Worm (Caenorhabditis elegans): Measurements from ENCODE around the gene cest-10.

The cest-10 gene

DNA sequence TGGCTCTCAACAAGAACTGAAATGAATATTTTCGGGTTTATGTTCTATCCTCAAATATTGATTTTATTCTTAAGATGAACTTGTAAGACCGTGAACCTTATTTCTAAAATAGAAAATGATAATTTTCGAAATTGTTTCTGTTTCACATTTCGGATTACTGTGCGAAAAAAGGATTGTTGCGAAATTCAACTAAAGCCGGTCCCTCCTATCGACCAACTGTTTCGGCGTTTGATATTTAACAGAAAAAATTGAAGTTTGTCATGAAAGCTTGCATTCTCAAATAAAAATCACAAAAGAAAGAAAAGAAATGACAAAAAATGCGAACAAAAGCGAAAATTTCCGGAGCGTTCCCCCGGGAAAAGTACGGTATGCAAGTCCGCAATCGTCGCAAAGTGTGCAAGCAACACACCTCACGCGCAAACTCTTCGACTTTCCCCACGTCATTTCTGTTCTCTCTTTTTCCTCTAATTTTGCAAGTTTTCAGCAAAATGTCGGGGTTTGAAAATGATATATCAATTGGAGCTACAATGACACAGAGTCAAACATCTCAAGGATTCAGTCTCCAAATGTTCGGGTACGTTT is 31.2 kb upstream of the cest-10 start, which contains the start of gene C34D4.4:
Gene C34D4.4, plus strand, starts transcription at position 342 of the 582 bp plus-strand sequence.
- TF ChIP-seq ref-2 (tag; optimal IDR thresholded peaks at IDR 0.05) = no peak
- no peak for TF ChIP-seq fkh-10 (GFP tag; optimal IDR thresholded peaks at IDR 0.05)
- peak; percentile 16 for TF ChIP-seq nfya-1 (tag; optimal IDR thresholded peaks at IDR 0.05)
- no peak for TF ChIP-seq ttx-3 (tag; optimal IDR thresholded peaks at IDR 0.05)

DNA sequence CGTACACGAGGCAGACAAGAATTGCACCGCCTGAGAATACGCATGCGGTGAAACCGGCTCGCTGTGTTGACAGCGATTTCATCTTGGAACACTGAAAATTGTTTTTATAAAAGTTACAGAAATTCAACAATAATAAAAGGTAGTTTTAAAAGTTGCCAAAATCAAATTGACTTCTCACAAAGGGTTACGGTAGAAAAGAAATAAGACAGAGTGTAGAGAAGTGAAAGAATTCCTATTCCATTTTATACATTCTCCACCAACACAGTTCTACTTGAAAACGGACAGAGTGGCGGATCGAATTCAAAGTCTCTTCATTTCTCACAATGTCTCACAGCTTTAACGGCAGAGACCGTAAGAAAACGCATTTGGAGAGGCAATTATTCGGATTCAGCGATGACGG is 27.9 kb upstream of the cest-10 start, which contains the start of gene col-113:
Gene col-113, minus strand, starts transcription at position 101 of the 400 bp plus-strand sequence.
- TF ChIP-seq che-1 (tag; optimal IDR thresholded peaks at IDR 0.05) (no peak), unc-55 (GFP tag; optimal IDR thresholded peaks at IDR 0.05) (no peak), nfya-1 (tag; optimal IDR thresholded peaks at IDR 0.05) (no peak), C38D4.7 (GFP tag; optimal IDR thresholded peaks at IDR 0.05) (no peak), dmd-4 (tag; optimal IDR thresholded peaks at IDR 0.05; ENCODE audit: borderline replicate concordance) (no peak), pha-2 (tag; optimal IDR thresholded peaks at IDR 0.05) (no peak), ref-2 (tag; optimal IDR thresholded peaks at IDR 0.05) (no peak), hlh-15 (tag; optimal IDR thresholded peaks at IDR 0.05) (no peak)

DNA sequence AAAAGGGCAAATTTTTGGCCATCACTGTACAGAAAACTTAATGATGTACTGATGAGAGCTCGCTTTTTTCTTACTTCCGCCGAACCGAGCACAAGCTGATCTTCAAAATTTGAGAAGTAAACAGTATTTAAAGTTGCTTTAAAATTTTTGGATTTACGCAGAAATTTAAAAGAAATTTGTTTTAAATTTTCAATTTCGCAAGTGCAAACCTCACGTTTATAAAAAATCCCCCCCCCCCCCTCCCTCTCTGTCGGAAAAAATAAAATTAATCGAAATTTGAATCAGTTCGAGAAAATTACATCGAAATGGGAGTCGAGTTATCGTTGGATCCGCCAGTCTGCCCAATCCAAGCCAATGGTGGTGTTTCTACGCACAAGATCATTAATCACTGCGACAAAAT is 27.0 kb upstream of the cest-10 start, which contains the start of gene C34D4.3:
Gene C34D4.3, plus strand, starts transcription at position 301 of the 400 bp plus-strand sequence.
- TF ChIP-seq elt-2 (tag; optimal IDR thresholded peaks at IDR 0.05) (no peak), ceh-45 (GFP tag; IDR thresholded peaks at IDR 0.05) (no peak), mec-3 (tag; optimal IDR thresholded peaks at IDR 0.05; ENCODE audit: borderline replicate concordance) (no peak), pha-4 (tag; optimal IDR thresholded peaks at IDR 0.05) (no peak), hlh-30 (tag; optimal IDR thresholded peaks at IDR 0.05; ENCODE audit: insufficient read depth) (no peak), ttx-3 (tag; optimal IDR thresholded peaks at IDR 0.05) (no peak), pha-2 (tag; optimal IDR thresholded peaks at IDR 0.05) (no peak), odd-2 (tag; optimal IDR thresholded peaks at IDR 0.05) (no peak), unc-3 (GFP tag; conservative IDR thresholded peaks at IDR 0.05) (no peak), unc-3 (tag; optimal IDR thresholded peaks at IDR 0.05) (no peak), fkh-10 (GFP tag; optimal IDR thresholded peaks at IDR 0.05) (no peak), madf-2 (tag; optimal IDR thresholded peaks at IDR 0.05) (no peak), unc-86 (tag; optimal IDR thresholded peaks at IDR 0.05) (no peak), fax-1 (tag; optimal IDR thresholded peaks at IDR 0.05) (no peak), lin-11 (tag; optimal IDR thresholded peaks at IDR 0.05) (no peak)

DNA sequence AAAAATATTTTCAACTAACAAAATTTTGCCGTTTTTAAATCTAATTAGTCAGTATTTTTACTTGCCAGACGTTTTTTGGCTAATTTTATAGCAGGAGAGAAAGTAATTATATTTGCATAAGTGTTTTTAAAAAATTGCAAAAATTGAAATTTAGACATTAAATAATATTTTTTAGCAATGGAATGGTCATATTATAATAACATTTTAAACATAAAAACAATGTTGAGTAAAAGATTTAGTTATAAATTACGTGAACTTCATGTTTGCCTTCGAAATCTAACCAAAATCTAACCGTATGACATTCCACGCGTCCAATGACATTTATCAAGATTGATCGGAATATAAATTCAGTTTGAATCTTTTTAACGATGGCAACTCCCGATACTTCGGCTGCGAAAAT is 26.0 kb upstream of the cest-10 start, which contains the start of gene C34D4.2:
Gene C34D4.2, plus strand, starts transcription at position 301 of the 400 bp plus-strand sequence.
- TF ChIP-seq ceh-45 (GFP tag; IDR thresholded peaks at IDR 0.05) (no peak), ceh-22 (tag; optimal IDR thresholded peaks at IDR 0.05) (no peak), nhr-232 (tag; optimal IDR thresholded peaks at IDR 0.05) (no peak), dmd-4 (tag; optimal IDR thresholded peaks at IDR 0.05; ENCODE audit: borderline replicate concordance) (no peak), ceh-31 (tag; optimal IDR thresholded peaks at IDR 0.05) (no peak), zip-5 (tag; optimal IDR thresholded peaks at IDR 0.05) (no peak), ceh-48 (tag; optimal IDR thresholded peaks at IDR 0.05) (no peak), npax-4 (tag; optimal IDR thresholded peaks at IDR 0.05) (no peak), rnt-1 (tag; optimal IDR thresholded peaks at IDR 0.05) (no peak), eyg-1 (tag; optimal IDR thresholded peaks at IDR 0.05) (no peak), fax-1 (tag; optimal IDR thresholded peaks at IDR 0.05) (no peak), pqm-1 (tag; optimal IDR thresholded peaks at IDR 0.05) (no peak), F13H6.1 (tag; optimal IDR thresholded peaks at IDR 0.05) (no peak), tbx-7 (tag; optimal IDR thresholded peaks at IDR 0.05) (no peak), madf-2 (tag; optimal IDR thresholded peaks at IDR 0.05) (no peak), ceh-18 (tag; optimal IDR thresholded peaks at IDR 0.05) (no peak), hlh-30 (tag; optimal IDR thresholded peaks at IDR 0.05; ENCODE audit: insufficient read depth) (no peak), sox-4 (tag; optimal IDR thresholded peaks at IDR 0.05) (no peak), gmeb-2 (tag; optimal IDR thresholded peaks at IDR 0.05) (no peak)

Data from whole organism, late embryonic.